Worm (Caenorhabditis elegans): ENCODE measurements around the gene sru-2.

DNA sequence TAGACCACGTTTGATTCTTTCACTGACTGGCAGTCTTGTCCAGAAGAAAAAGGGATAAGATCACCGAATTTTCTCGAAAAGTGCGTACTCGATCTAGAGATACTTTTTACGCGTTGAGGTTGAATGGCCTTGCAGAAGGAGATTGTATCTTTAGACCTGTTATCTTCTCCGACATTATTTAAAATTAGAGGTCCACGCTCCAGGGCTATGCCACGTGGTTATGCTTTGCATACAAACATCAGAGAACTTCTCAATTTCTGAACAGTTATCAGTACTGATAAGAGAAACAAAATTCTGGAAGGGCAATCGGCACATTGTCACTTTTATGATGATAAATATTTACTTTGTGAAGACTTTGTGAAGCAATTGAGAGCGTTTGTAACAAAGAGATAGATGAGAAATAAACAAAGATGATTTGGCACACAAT lies 44.0 kb upstream of the sru-2 start:
- TF ChIP-seq unc-62 (GFP tag; optimal IDR thresholded peaks at IDR 0.05) (no peak), mdl-1 (tag; optimal IDR thresholded peaks at IDR 0.05) (peak; percentile 72 to 87), ztf-1 (GFP tag; conservative IDR thresholded peaks at IDR 0.05) (no peak), fos-1 (tag; optimal IDR thresholded peaks at IDR 0.05) (peak; percentile 39), ceh-82 (tag; optimal IDR thresholded peaks at IDR 0.05) (no peak), skn-1 (tag; optimal IDR thresholded peaks at IDR 0.05) (peak; percentile 74), zag-1 (tag; optimal IDR thresholded peaks at IDR 0.05) (no peak), ztf-11 (tag; optimal IDR thresholded peaks at IDR 0.05) (no peak), nhr-77 (tag; optimal IDR thresholded peaks at IDR 0.05) (no peak)
